Fruit fly (Drosophila melanogaster) whole organism, embryonic: Measurements from ENCODE around the gene Pig1.
A peak's percentile ranks its signal among the peaks of the same experiment; 100 is the strongest.

ENCODE experiments used
- CG10209 ChIP-seq: fragments of 200-800 bp; sonication (Bioruptor generic); optimal IDR thresholded peaks from 3 replicates; lab custom pipeline; 2017; ENCODE audit warnings: missing biosample characterization, mild to moderate bottlenecking, missing genetic modification characterization, missing genetic modification reagents
- CG10321 ChIP-seq: fragments of 200-800 bp; sonication (Bioruptor generic); IDR thresholded peaks from 2 replicates; pipeline ENCODE4 v1.3.6; 2022; ENCODE audit warnings: missing biosample characterization, missing genetic modification characterization
- CG10654 ChIP-seq: fragments of 200-800 bp; sonication (Bioruptor generic); optimal IDR thresholded peaks from 2 replicates; lab custom pipeline; 2016; ENCODE audit warnings: missing biosample characterization, missing genetic modification characterization
- CG10959 ChIP-seq: fragments of 200-800 bp; sonication (Bioruptor generic); IDR thresholded peaks from 2 replicates; pipeline ENCODE4 v1.3.6; 2022; ENCODE audit warnings: missing biosample characterization, missing genetic modification characterization
- CG11093 ChIP-seq: fragments of 200-800 bp; sonication (Bioruptor generic); IDR thresholded peaks from 3 replicates; pipeline ENCODE4 v1.3.6; 2022; ENCODE audit warnings: missing biosample characterization, missing genetic modification characterization
- CG13123 ChIP-seq: fragments of 200-800 bp; sonication (Bioruptor generic); optimal IDR thresholded peaks from 2 replicates; lab custom pipeline; 2016; ENCODE audit warnings: missing biosample characterization, missing genetic modification characterization
- CG13296 ChIP-seq: fragments of 200-800 bp; sonication (Bioruptor generic); optimal IDR thresholded peaks from 3 replicates; lab custom pipeline; 2018; ENCODE audit warnings: missing biosample characterization, mild to moderate bottlenecking, missing genetic modification characterization
- CG15696 ChIP-seq: fragments of 200-800 bp; sonication (Bioruptor generic); optimal IDR thresholded peaks from 2 replicates; lab custom pipeline; 2019; ENCODE audit warnings: missing biosample characterization, mild to moderate bottlenecking, missing genetic modification characterization, moderate library complexity
- CG18476 ChIP-seq: fragments of 200-800 bp; sonication (Bioruptor generic); optimal IDR thresholded peaks from 2 replicates; lab custom pipeline; 2016; ENCODE audit warnings: missing biosample characterization, mild to moderate bottlenecking, missing genetic modification characterization
- CG2889 ChIP-seq: fragments of 200-800 bp; sonication (Bioruptor generic); IDR thresholded peaks from 3 replicates; pipeline ENCODE4 v1.3.6; 2022; ENCODE audit warnings: missing biosample characterization, missing genetic modification characterization
- CG33213 ChIP-seq: fragments of 200-800 bp; sonication (Bioruptor generic); optimal IDR thresholded peaks from 3 replicates; lab custom pipeline; 2016; ENCODE audit warnings: missing biosample characterization, missing genetic modification characterization
- CG3995 ChIP-seq: fragments of 200-800 bp; sonication (Bioruptor generic); optimal IDR thresholded peaks from 3 replicates; lab custom pipeline; 2016; ENCODE audit warnings: missing biosample characterization, missing genetic modification characterization
- CG6765 ChIP-seq: fragments of 200-800 bp; sonication (Bioruptor generic); optimal IDR thresholded peaks from 3 replicates; lab custom pipeline; 2017; ENCODE audit warnings: missing biosample characterization, mild to moderate bottlenecking, missing genetic modification characterization
- CG6854 ChIP-seq: fragments of 200-800 bp; sonication (Bioruptor generic); optimal IDR thresholded peaks from 3 replicates; lab custom pipeline; 2017; ENCODE audit warnings: missing biosample characterization, mild to moderate bottlenecking, missing genetic modification characterization
- CG8281 ChIP-seq: fragments of 200-800 bp; sonication (Bioruptor generic); optimal IDR thresholded peaks from 2 replicates; lab custom pipeline; 2018; ENCODE audit warnings: missing biosample characterization, mild to moderate bottlenecking, missing genetic modification characterization, moderate library complexity
- CG8290 ChIP-seq, 3 experiments: fragments of 200-800 bp; sonication (Bioruptor generic); optimal IDR thresholded peaks; 2 replicates each; lab custom pipeline; 2016 to 2019; ENCODE audit warnings: missing biosample characterization in 3 of 3, missing genetic modification characterization in 3 of 3, mild to moderate bottlenecking in 2 of 3, moderate library complexity in 1 of 3
- CG8359 ChIP-seq: fragments of 200-800 bp; sonication (Bioruptor generic); optimal IDR thresholded peaks from 2 replicates; lab custom pipeline; 2017; ENCODE audit warnings: missing biosample characterization, mild to moderate bottlenecking, missing genetic modification characterization, borderline replicate concordance
- CG9876 ChIP-seq: fragments of 200-800 bp; sonication (Bioruptor generic); optimal IDR thresholded peaks from 2 replicates; lab custom pipeline; 2016; ENCODE audit warnings: missing biosample characterization, missing genetic modification characterization
- CrebB ChIP-seq: fragments of 200-800 bp; sonication (Bioruptor generic); optimal IDR thresholded peaks from 3 replicates; lab custom pipeline; 2018; ENCODE audit warnings: missing biosample characterization, mild to moderate bottlenecking, missing genetic modification characterization
- Ets65A ChIP-seq: fragments of 200-800 bp; sonication (Bioruptor generic); peaks from one replicate; lab custom pipeline; 2016; ENCODE audit warnings: missing biosample characterization, missing genetic modification characterization
- Hey ChIP-seq: fragments of 200-800 bp; sonication (Bioruptor generic); optimal IDR thresholded peaks from 3 replicates; lab custom pipeline; 2018; ENCODE audit warnings: missing biosample characterization, mild to moderate bottlenecking, missing genetic modification characterization
- HmgZ ChIP-seq: fragments of 200-800 bp; sonication (Bioruptor generic); optimal IDR thresholded peaks from 2 replicates; lab custom pipeline; 2018; ENCODE audit warnings: missing biosample characterization, mild to moderate bottlenecking, missing genetic modification characterization
- Hr78 ChIP-seq, 2 experiments: fragments of 200-800 bp in 1 of 2; fragments of >200 bp in 1 of 2; sonication (Bioruptor generic) in 1 of 2; optimal IDR thresholded peaks; 2 replicates each; lab custom pipeline; 2017 to 2019; ENCODE audit warnings: missing biosample characterization in 2 of 2, missing genetic modification characterization in 2 of 2, mild to moderate bottlenecking in 1 of 2, moderate library complexity in 1 of 2
- Kr ChIP-seq: fragments of 200-800 bp; sonication (Bioruptor generic); optimal IDR thresholded peaks from 2 replicates; lab custom pipeline; 2017; ENCODE audit warnings: missing biosample characterization, mild to moderate bottlenecking, missing genetic modification characterization
- Mad ChIP-seq: fragments of 200-800 bp; sonication (Bioruptor generic); optimal IDR thresholded peaks from 2 replicates; lab custom pipeline; 2016; ENCODE audit warnings: missing biosample characterization, missing genetic modification characterization
- Mes4 ChIP-seq: fragments of 200-800 bp; sonication (Bioruptor generic); optimal IDR thresholded peaks from 2 replicates; lab custom pipeline; 2016; ENCODE audit warnings: missing biosample characterization, missing genetic modification characterization
- Nf-YC ChIP-seq: fragments of 200-800 bp; optimal IDR thresholded peaks from 3 replicates; lab custom pipeline; 2019; ENCODE audit warnings: missing biosample characterization, mild to moderate bottlenecking, missing genetic modification characterization, moderate library complexity
- Opbp ChIP-seq: fragments of 200-800 bp; sonication (Bioruptor generic); IDR thresholded peaks from 3 replicates; pipeline ENCODE4 v1.3.6; 2022; ENCODE audit warnings: missing biosample characterization, missing genetic modification characterization; ENCODE audit not compliant: partially characterized antibody
- Ptx1 ChIP-seq: fragments of 200-800 bp; sonication (Bioruptor generic); IDR thresholded peaks from 2 replicates; pipeline ENCODE4 v1.3.6; 2022; ENCODE audit warnings: missing biosample characterization, missing genetic modification characterization
- Ravus ChIP-seq: fragments of 200-800 bp; sonication (Bioruptor generic); IDR thresholded peaks from 2 replicates; pipeline ENCODE4 v1.3.6; 2022; ENCODE audit warnings: missing biosample characterization, missing genetic modification characterization
- Sry-β ChIP-seq: fragments of 200-800 bp; sonication (Bioruptor generic); optimal IDR thresholded peaks from 2 replicates; lab custom pipeline; 2018; ENCODE audit warnings: missing biosample characterization, mild to moderate bottlenecking, missing genetic modification characterization, moderate library complexity
- Usf ChIP-seq: fragments of 200-800 bp; sonication (Bioruptor generic); optimal IDR thresholded peaks from 2 replicates; lab custom pipeline; 2017; ENCODE audit warnings: missing genotype, missing biosample characterization, missing genetic modification characterization
- ac ChIP-seq: fragments of 200-800 bp; sonication (Bioruptor generic); optimal IDR thresholded peaks from 3 replicates; lab custom pipeline; 2017; ENCODE audit warnings: missing biosample characterization, mild to moderate bottlenecking, missing genetic modification characterization
- ap ChIP-seq: fragments of 200-800 bp; sonication (Bioruptor generic); IDR thresholded peaks from 2 replicates; pipeline ENCODE4 v1.3.6; 2022; ENCODE audit warnings: missing biosample characterization, missing genetic modification characterization
- caup ChIP-seq: fragments of 200-800 bp; sonication (Bioruptor generic); optimal IDR thresholded peaks from 3 replicates; lab custom pipeline; 2017; ENCODE audit warnings: missing biosample characterization, mild to moderate bottlenecking, missing genetic modification characterization, moderate library complexity; ENCODE audit not compliant: severe bottlenecking
- dati ChIP-seq: fragments of 200-800 bp; sonication (Bioruptor generic); IDR thresholded peaks from 2 replicates; pipeline ENCODE4 v1.3.6; 2022; ENCODE audit warnings: missing biosample characterization, missing genetic modification characterization
- dmrt99B ChIP-seq: fragments of 200-800 bp; sonication (Bioruptor generic); optimal IDR thresholded peaks from 2 replicates; lab custom pipeline; 2018; ENCODE audit warnings: missing biosample characterization, mild to moderate bottlenecking, missing genetic modification characterization, moderate library complexity
- hb ChIP-seq: fragments of 200-800 bp; sonication (Bioruptor generic); IDR thresholded peaks from 3 replicates; pipeline ENCODE4 v1.3.6; 2022; ENCODE audit warnings: missing biosample characterization, missing genetic modification characterization; ENCODE audit not compliant: partially characterized antibody
- jing ChIP-seq: fragments of 200-800 bp; sonication (Bioruptor generic); optimal IDR thresholded peaks from 2 replicates; lab custom pipeline; 2018; ENCODE audit warnings: missing biosample characterization, mild to moderate bottlenecking, missing genetic modification characterization
- kay ChIP-seq: fragments of 200-800 bp; sonication (Bioruptor generic); optimal IDR thresholded peaks from 2 replicates; lab custom pipeline; 2016; ENCODE audit warnings: missing biosample characterization, missing genetic modification characterization
- maf-S ChIP-seq: fragments of 200-800 bp; sonication (Bioruptor generic); optimal IDR thresholded peaks from 2 replicates; lab custom pipeline; 2016; ENCODE audit warnings: missing biosample characterization, missing genetic modification characterization
- oc ChIP-seq: fragments of 200-800 bp; sonication (Bioruptor generic); optimal IDR thresholded peaks from 2 replicates; lab custom pipeline; 2018; ENCODE audit warnings: missing biosample characterization, mild to moderate bottlenecking, missing genetic modification characterization, moderate library complexity
- onecut ChIP-seq: fragments of 200-800 bp; sonication (Bioruptor generic); IDR thresholded peaks from 2 replicates; pipeline ENCODE4 v1.3.6; 2022; ENCODE audit warnings: missing biosample characterization, missing genetic modification characterization
- phol ChIP-seq: fragments of 200-800 bp; sonication (Bioruptor generic); optimal IDR thresholded peaks from 3 replicates; lab custom pipeline; 2018; ENCODE audit warnings: missing biosample characterization, mild to moderate bottlenecking, missing genetic modification characterization, moderate library complexity
- sisA ChIP-seq: fragments of 200-800 bp; sonication (Bioruptor generic); IDR thresholded peaks from 2 replicates; pipeline ENCODE4 v1.3.6; 2022; ENCODE audit warnings: missing biosample characterization, missing genetic modification characterization
- slbo ChIP-seq: fragments of 200-800 bp; sonication (Bioruptor generic); IDR thresholded peaks from 2 replicates; pipeline ENCODE4 v1.3.6; 2022; ENCODE audit warnings: missing biosample characterization, missing genetic modification characterization
- sna ChIP-seq: fragments of 200-800 bp; sonication (Bioruptor generic); IDR thresholded peaks from 2 replicates; pipeline ENCODE4 v1.3.6; 2022; ENCODE audit warnings: missing biosample characterization, missing genetic modification characterization; ENCODE audit not compliant: partially characterized antibody
- zen ChIP-seq: fragments of 200-800 bp; sonication (Bioruptor generic); optimal IDR thresholded peaks from 3 replicates; lab custom pipeline; 2018; ENCODE audit warnings: missing biosample characterization, mild to moderate bottlenecking, missing genetic modification characterization, moderate library complexity

Gene Pig1

DNA sequence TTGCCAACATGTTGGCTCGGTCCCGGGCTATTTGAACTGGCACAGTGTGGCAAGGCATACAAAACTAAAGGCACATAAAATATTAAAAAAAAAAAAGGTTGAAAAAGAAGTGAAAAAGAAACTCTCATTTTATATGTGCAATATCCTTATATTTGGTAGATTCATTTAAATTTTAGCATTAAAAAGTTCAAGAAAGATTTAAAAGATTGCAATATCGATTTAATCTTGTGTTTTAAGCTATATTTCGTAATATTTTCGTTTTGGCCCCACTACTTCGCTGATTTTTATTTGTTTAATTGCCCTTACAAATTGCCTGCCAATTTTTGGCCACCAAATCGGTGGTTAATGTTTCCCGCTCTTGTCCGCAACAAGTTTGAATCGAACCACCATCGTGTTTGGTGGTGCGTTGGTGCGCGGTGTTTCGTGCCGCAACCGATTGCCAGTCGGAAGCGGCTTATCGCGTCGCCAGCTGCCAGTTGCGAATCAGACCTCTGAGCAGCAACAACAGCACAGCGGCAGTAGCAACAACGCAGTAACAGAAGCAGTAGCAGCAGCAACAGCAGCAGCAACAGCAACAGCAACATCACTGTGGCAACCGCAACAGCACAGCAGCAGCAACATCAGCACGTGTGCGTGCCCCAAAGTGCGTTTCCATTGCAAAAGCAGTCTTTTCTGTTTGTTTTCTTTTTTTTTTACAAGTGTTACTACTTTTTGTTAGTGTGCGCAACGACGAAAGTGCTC lies 6.7 kb upstream of the Pig1 start (continued):
- peak in 1 of 2 experiments; percentile 51 for TF ChIP-seq Hr78 (GFP tag; optimal IDR thresholded peaks at IDR 0.05; lab: Kevin White, UChicago)
- TF ChIP-seq sisA (GFP tag; lab: Robert Waterston, UW), result peak; percentile 91
- TF ChIP-seq CG10654 (GFP tag; lab: Kevin White, UChicago), result peak; percentile 94
- peak; percentile 61 for TF ChIP-seq CG10959 (GFP tag; lab: Robert Waterston, UW)
- peak; percentile 96 for TF ChIP-seq phol (tag; lab: Kevin White, UChicago)
- TF ChIP-seq CG8281 (tag; lab: Kevin White, UChicago), result peak; percentile 75
- TF ChIP-seq Mad (GFP tag; lab: Kevin White, UChicago), result peak; percentile 93
- peak; percentile 90 for TF ChIP-seq oc (tag; lab: Kevin White, UChicago)
- TF ChIP-seq Ptx1 (GFP tag; lab: Robert Waterston, UW), result peak; percentile 94
- peak; percentile 87 for TF ChIP-seq CrebB (tag; lab: Kevin White, UChicago)
- peak; percentile 83 for TF ChIP-seq Ravus (GFP tag; lab: Robert Waterston, UW)
- TF ChIP-seq dati, result peak; percentile 11; the same call in 1 of the 2 replicates
- peak; percentile 91 for TF ChIP-seq Mes4 (GFP tag; lab: Kevin White, UChicago)
- TF ChIP-seq CG13296 (GFP tag; lab: Kevin White, UChicago), result peak; percentile 97
- TF ChIP-seq Hey, result peak; percentile 58
- peak; percentile 97 for TF ChIP-seq CG6854 (GFP tag; lab: Kevin White, UChicago)
- TF ChIP-seq CG15696 (tag; lab: Kevin White, UChicago), result peak; percentile 66
- TF ChIP-seq dmrt99B (tag; lab: Kevin White, UChicago), result peak; percentile 95
- TF ChIP-seq Ets65A (GFP tag; lab: Kevin White, UChicago), result peak; percentile 96
- peak; percentile 74 for TF ChIP-seq kay (GFP tag; lab: Kevin White, UChicago)
- peak; percentile 72 for TF ChIP-seq CG9876 (GFP tag; lab: Kevin White, UChicago)
- peak; percentile 96 for TF ChIP-seq caup (GFP tag; lab: Kevin White, UChicago)
- TF ChIP-seq sna (GFP tag; lab: Robert Waterston, UW), result no peak
- TF ChIP-seq CG6765 (GFP tag; lab: Kevin White, UChicago), result peak; percentile 96
- TF ChIP-seq Sry-β (GFP tag; lab: Kevin White, UChicago), result peak; percentile 37
- TF ChIP-seq CG3995, result peak; percentile 72
- TF ChIP-seq CG18476, result peak; percentile 96
- TF ChIP-seq ap (GFP tag; lab: Robert Waterston, UW), result peak; percentile 85
- TF ChIP-seq jing (GFP tag; lab: Kevin White, UChicago), result peak; percentile 77
- no peak for TF ChIP-seq Opbp (GFP tag; lab: Robert Waterston, UW)
- TF ChIP-seq zen (tag; lab: Kevin White, UChicago), result no peak
- TF ChIP-seq HmgZ (tag; lab: Kevin White, UChicago), result peak; percentile 92
- TF ChIP-seq CG13123, result peak; percentile 84
- TF ChIP-seq onecut (GFP tag; lab: Robert Waterston, UW), result peak; percentile 84
- no peak for TF ChIP-seq Kr (GFP tag; lab: Kevin White, UChicago)
- TF ChIP-seq ac, result no peak
- peak; percentile 89 for TF ChIP-seq CG11093 (GFP tag; lab: Robert Waterston, UW)
- peak; percentile 94 for TF ChIP-seq slbo (GFP tag; lab: Robert Waterston, UW)
- TF ChIP-seq hb (GFP tag; lab: Robert Waterston, UW), result no peak
- peak; percentile 97 for TF ChIP-seq CG10209 (GFP tag; lab: Kevin White, UChicago)
- no peak for TF ChIP-seq CG8290 (GFP tag; optimal IDR thresholded peaks at IDR 0.05; lab: Kevin White, UChicago)
- TF ChIP-seq CG8290 (tag; optimal IDR thresholded peaks at IDR 0.05; lab: Kevin White, UChicago), result peak in 1 of 2 experiments; percentile 71
- TF ChIP-seq Usf (GFP tag; lab: Kevin White, UChicago), result peak; percentile 83
- TF ChIP-seq Nf-YC, result peak; percentile 79
- TF ChIP-seq CG10321 (GFP tag; lab: Robert Waterston, UW), result peak; percentile 71
- TF ChIP-seq CG33213 (GFP tag; lab: Kevin White, UChicago), result peak; percentile 77
- peak; percentile 94 for TF ChIP-seq maf-S (GFP tag; lab: Kevin White, UChicago)
- peak; percentile 90 for TF ChIP-seq CG2889 (GFP tag; lab: Robert Waterston, UW)
- peak; percentile 83 for TF ChIP-seq CG8359 (GFP tag; lab: Kevin White, UChicago)
